Fruit fly (Drosophila melanogaster) Kc167 (cell line): ENCODE data around the gene sgl.

Experiments
- Myc ChIP-seq: fragments of >200 bp; optimal IDR thresholded peaks from 2 replicates; lab custom pipeline; 2017; ENCODE audit warnings: missing external identifiers
- Sin3A ChIP-seq: fragments of >200 bp; optimal IDR thresholded peaks from 2 replicates; lab custom pipeline; 2018; ENCODE audit warnings: missing external identifiers
- h ChIP-seq: fragments of >200 bp; optimal IDR thresholded peaks from 3 replicates; lab custom pipeline; 2018; ENCODE audit warnings: missing external identifiers
- insv ChIP-seq: fragments of >200 bp; optimal IDR thresholded peaks from 3 replicates; lab custom pipeline; 2018; ENCODE audit warnings: missing external identifiers
- ttk ChIP-seq: sonication (Bioruptor generic); optimal IDR thresholded peaks from 2 replicates; lab custom pipeline; 2017; ENCODE audit warnings: missing external identifiers

- TF ChIP-seq ttk (lab: Kevin White, UChicago) (no peak), Myc (lab: Kevin White, UChicago) (no peak), Sin3A (lab: Kevin White, UChicago) (no peak), h (no peak), insv (lab: Kevin White, UChicago) (no peak)
Measured at dm6 chr3L:6978757-6979386, 14.3 kb upstream of the sgl start.
